Worm (Caenorhabditis elegans) whole organism, L4/young adult: ENCODE measurements around the gene oig-2.

Source experiments
- W03F9.2 ChIP-seq: fragments of 150-350 bp; optimal IDR thresholded peaks from 2 replicates; lab custom pipeline; 2014; ENCODE audit warnings: missing biosample characterization, missing genetic modification characterization
- dao-5 ChIP-seq: sonication (generic microtip); optimal IDR thresholded peaks from 2 replicates; lab custom pipeline; 2016; ENCODE audit warnings: missing genotype, missing genetic modification characterization, moderate library complexity, missing compliant biosample characterization
- him-1 ChIP-seq: sonication (generic microtip); optimal IDR thresholded peaks from 2 replicates; lab custom pipeline; 2016; ENCODE audit warnings: missing genotype, missing genetic modification reagents, missing genetic modification characterization, missing compliant biosample characterization

DNA sequence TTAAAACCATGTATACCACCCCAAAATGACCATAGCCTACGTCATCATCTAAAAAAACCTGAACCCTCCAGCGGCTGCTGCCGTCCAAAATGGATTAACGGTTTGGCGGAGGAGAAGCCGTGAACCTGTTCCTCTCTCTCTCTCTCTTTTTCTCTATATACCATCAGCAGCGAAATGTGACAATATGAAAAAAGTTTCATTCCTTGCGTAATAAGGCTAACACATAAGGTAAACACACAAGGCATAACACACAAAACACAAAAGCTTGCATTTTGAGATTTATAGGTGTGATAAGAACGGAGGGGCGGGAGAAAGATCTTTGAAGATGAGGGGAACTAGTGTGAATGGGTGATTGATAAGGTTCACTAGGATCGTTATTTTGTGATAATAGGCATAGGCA, 46.7 kb downstream of the oig-2 start:
- TF ChIP-seq him-1 (no peak), W03F9.2 (tag; lab: Kevin White, UChicago) (no peak), dao-5 (tag; lab: Kevin White, UChicago) (no peak)
